Fruit fly (Drosophila melanogaster) Kc167 (cell line): Measurements from ENCODE around the gene CG13784.

Source experiments
- Myc ChIP-seq: fragments of >200 bp; optimal IDR thresholded peaks from 2 replicates; lab custom pipeline; 2017; ENCODE audit warnings: missing external identifiers
- Sin3A ChIP-seq: fragments of >200 bp; optimal IDR thresholded peaks from 2 replicates; lab custom pipeline; 2018; ENCODE audit warnings: missing external identifiers
- h ChIP-seq: fragments of >200 bp; optimal IDR thresholded peaks from 3 replicates; lab custom pipeline; 2018; ENCODE audit warnings: missing external identifiers
- insv ChIP-seq: fragments of >200 bp; optimal IDR thresholded peaks from 3 replicates; lab custom pipeline; 2018; ENCODE audit warnings: missing external identifiers
- psq ChIP-seq: fragments of >200 bp; optimal IDR thresholded peaks from 2 replicates; lab custom pipeline; 2017; ENCODE audit warnings: missing external identifiers
- ttk ChIP-seq: sonication (Bioruptor generic); optimal IDR thresholded peaks from 2 replicates; lab custom pipeline; 2017; ENCODE audit warnings: missing external identifiers

CG13784 gene

DNA sequence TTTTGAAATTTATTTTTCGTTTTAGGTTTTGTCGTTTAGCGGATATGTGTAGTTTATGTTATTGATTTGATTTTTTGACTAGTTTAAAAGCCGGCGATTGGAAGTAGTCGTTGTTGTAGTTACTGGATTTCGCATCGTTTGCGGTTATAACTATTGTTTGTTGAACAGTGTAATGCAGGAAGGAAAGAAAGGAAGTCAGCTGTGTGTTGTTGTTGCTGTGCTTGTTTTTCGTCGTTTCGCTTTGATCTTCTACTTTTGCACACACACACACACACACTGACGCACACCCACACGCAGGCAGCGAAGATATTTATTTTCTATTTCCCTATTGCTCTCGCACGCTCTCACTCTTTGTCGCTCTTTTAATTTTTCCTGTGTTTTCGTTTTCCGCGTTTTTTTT, 661 bp downstream of the CG13784 start:
- no peak for TF ChIP-seq psq (lab: Kevin White, UChicago)
- TF ChIP-seq Sin3A (lab: Kevin White, UChicago) = no peak
- no peak for TF ChIP-seq Myc
- no peak for TF ChIP-seq ttk
- no peak for TF ChIP-seq h (lab: Kevin White, UChicago)
- no peak for TF ChIP-seq insv

DNA sequence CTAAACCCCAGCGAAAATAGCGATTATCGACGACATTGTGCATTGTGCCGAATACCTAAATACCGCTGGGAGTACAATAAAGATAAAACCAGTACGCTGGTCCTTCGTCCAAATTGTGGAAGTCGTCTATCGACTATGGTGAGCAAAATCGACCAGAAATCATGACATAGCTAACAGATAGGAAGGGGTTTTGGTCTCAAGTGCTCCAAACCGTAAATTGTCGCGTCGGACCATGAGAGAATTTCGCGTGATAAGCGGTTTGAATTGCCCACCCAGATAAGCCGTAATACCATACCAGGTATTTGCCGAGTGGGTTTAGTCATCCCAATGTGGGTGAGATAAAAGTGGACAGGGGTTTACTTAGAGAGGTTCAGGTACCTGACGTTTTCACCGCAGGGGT, 1.9 kb downstream of the CG13784 start:
- TF ChIP-seq Sin3A (lab: Kevin White, UChicago) (no peak), ttk (no peak), insv (no peak), psq (lab: Kevin White, UChicago) (no peak), h (lab: Kevin White, UChicago) (no peak), Myc (no peak)

- TF ChIP-seq psq (lab: Kevin White, UChicago) (no peak), insv (no peak), h (lab: Kevin White, UChicago) (no peak), ttk (no peak), Myc (no peak), Sin3A (lab: Kevin White, UChicago) (no peak)
Observed at dm6 chr2L:7217059-7217458, 2.8 kb downstream of the CG13784 start.

- TF ChIP-seq psq (lab: Kevin White, UChicago) (no peak), insv (no peak), h (lab: Kevin White, UChicago) (no peak), ttk (no peak), Sin3A (lab: Kevin White, UChicago) (no peak), Myc (no peak)
Observed at dm6 chr2L:7216272-7216671, 3.6 kb downstream of the CG13784 start.

DNA sequence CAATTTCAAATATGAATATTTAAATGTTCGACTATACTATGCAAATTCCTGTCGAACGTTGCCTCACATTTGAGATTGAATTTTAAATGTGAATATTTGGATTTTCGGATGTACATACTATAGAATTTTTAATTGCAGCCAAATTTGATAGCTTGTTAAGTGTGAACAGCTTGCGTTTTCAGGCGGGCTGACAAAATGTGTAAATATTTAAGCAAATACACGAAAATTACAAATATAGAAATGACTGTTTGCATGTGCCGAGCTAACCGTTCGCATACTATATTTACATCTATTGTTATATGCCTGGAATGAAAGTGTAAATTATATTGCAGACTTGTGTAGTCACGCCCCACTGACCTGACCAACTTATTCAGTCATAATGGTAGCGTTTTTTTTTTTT, 4.2 kb downstream of the CG13784 start:
- no peak for TF ChIP-seq psq (lab: Kevin White, UChicago)

DNA sequence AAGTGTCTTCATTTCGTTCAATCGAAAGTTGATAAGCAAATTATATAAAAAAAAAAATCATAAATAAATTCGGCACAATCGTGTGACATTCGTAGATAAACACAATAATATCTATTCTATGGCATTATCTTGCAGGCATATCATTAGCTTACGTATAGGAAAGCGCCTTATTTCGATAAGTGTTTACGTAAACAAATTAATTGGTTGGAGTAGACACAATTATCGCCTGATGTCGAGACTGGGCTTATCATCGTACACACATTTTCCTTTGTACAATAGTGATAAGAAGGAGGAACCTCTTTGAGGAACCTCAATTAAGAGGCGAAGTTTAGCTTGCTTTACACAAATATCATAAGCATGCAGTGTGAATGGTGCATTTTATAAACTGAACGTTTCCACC, 4.9 kb downstream of the CG13784 start:
- TF ChIP-seq ttk (no peak), insv (no peak), h (lab: Kevin White, UChicago) (no peak), Myc (no peak), Sin3A (lab: Kevin White, UChicago) (no peak), psq (lab: Kevin White, UChicago) (no peak)

DNA sequence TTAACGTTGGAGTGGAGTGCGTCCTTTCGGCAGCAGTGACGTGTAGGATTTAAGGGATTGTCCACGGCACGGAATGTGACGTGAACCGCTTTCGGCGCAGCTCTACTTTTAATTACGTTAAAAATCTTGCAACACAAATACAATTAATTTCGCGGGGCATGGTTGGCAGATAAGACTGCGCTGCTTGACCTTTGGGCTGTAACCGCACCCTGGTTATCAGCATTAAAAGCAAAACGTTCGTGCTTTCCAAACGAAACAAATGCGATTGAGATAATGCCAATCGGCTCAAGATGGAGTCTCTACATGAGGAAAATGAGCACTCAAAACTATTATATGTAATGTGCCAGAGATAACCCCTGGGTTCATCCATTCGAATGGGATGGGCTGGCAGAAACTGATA, 6.3 kb downstream of the CG13784 start:
- TF ChIP-seq Myc (no peak), insv (no peak), ttk (no peak), h (lab: Kevin White, UChicago) (no peak), psq (lab: Kevin White, UChicago) (no peak), Sin3A (lab: Kevin White, UChicago) (no peak)

DNA sequence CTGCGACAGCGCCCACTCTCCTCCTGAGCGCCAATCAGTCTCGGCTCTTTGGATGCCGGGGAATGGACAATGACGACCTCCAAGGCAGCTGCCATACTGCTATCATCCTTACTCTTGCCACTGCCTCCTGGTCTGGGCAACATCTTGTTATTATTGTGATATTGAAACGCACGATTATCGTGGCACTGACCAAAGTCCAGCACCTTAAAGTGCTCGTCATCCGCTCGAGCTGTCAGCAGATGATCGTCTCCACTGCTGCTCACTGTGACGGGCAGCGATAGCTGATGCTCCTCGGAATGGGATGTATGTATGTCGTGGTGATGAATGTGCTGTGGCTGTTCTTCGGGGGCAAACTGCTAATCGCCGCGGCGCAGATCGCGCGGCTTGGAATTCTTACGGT, 12.2 kb downstream of the CG13784 start:
- no peak for TF ChIP-seq Myc

DNA sequence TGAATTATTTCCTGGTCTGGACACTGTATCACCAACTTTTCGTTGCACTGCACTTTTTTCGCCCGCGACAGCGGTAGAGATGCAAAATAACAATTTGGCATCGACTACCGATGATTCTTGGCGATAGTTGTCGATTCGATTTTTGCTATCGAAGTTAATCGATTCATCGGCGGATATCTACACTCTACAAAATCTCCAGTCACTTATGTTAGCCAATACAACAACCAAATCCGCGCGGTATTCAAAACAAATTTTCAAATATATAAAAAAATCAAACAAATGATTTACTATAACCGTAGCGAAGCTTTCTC, 15.7 kb downstream of the CG13784 start, which contains the start of gene CG4502:
Gene CG4502, minus strand, starts transcription at position 93 of the 311 bp plus-strand sequence.
- TF ChIP-seq Myc (no peak), insv (no peak), ttk (no peak), Sin3A (lab: Kevin White, UChicago) (no peak), h (lab: Kevin White, UChicago) (no peak), psq (lab: Kevin White, UChicago) (no peak)

DNA sequence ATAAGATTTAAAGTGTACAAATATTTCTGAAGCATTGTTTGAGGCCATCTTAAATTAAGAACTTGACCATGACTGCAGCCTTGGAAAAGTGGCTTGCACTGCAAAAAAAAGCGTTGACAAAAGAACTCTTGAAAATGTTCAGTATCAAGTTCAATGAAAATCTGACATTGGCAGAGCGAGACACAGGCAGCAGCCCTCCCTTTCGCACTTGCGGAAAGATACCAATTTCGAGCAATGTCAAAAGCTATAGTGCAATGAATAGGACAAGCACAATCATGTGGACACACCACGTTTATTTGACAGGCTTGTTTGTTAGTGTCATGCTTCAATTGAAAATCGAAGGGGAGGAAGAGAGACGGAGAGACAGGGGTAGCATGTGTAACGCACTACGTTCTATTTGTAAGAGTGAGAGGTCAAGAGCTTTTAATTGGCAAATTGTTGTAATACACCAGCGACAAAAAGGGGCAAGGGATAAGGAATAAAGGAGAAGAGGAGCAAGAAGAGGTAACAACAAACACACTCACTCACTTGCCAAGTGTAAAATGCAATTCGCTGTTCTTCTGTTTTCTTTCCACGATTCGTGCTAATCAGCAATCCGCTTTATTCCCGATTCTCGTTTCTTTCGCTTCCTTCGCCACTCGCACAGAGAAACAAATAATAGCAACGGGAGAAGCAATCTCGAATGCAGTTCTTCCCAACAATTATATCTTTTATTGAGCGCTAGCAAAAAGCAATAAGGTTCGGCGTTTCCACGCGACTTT, 16.2 kb downstream of the CG13784 start:
- TF ChIP-seq ttk = no peak
- no peak for TF ChIP-seq insv
- TF ChIP-seq psq (lab: Kevin White, UChicago) = no peak
- no peak for TF ChIP-seq h (lab: Kevin White, UChicago)
- TF ChIP-seq Myc = no peak
- TF ChIP-seq Sin3A (lab: Kevin White, UChicago) = no peak

DNA sequence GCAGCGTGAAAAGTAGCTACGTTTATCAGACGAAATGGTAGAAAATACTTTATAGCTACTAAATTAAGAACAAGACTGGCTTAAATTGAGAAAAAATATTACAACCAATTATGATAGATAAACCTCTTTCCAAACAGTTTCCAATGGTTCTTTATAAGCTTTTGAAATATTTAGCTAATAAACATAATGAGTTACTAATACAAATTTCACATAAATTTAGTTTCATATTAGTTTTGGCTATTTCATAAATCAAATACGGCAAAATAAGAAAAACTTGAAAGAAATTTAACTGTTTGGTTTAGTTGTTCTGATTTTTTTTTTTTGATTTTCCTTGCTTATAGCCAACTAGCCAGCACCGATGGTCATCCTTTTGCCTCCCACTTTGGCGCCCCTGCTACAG, 19.7 kb downstream of the CG13784 start:
- TF ChIP-seq ttk = no peak
- TF ChIP-seq psq (lab: Kevin White, UChicago) = no peak
- TF ChIP-seq h (lab: Kevin White, UChicago) = no peak
- TF ChIP-seq Myc = no peak

dm6 chr2L:7199635-7200110, 20.2 kb downstream of the CG13784 start:
- no peak for TF ChIP-seq Myc
- no peak for TF ChIP-seq ttk
- no peak for TF ChIP-seq h (lab: Kevin White, UChicago)
- TF ChIP-seq insv = no peak
- TF ChIP-seq Sin3A (lab: Kevin White, UChicago) = no peak
- no peak for TF ChIP-seq psq (lab: Kevin White, UChicago)

- no peak for TF ChIP-seq Sin3A (lab: Kevin White, UChicago)
- no peak for TF ChIP-seq Myc
- no peak for TF ChIP-seq psq (lab: Kevin White, UChicago)
- no peak for TF ChIP-seq insv
- no peak for TF ChIP-seq ttk
- no peak for TF ChIP-seq h (lab: Kevin White, UChicago)
Observed at dm6 chr2L:7198618-7199017, 21.2 kb downstream of the CG13784 start.
